Worm (Caenorhabditis elegans): ENCODE measurements around the gene F44D12.8.
"Not testable (repeated sequence)": the region's sequence is repeated elsewhere in the genome, so short reads cannot be mapped to it uniquely, and the experiment has no call there.

DNA sequence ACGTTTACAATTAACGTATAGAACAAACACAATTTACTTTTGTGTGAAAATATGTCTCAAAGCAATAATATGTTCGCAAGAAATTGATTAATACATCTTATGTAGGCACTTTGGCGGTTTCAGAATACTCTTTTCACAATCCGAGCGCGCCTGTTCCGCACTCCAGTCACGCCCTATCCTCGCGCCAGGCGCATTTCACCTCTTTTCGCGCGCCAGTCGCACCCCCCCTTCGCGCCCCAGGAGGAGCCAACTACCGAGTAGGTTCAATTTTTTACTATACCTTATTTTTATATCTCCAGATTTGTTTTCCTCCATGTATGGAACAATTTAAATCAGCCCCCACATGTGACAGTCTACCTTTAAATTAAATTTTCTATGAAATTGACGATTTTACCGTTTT lies 48.0 kb downstream of the F44D12.8 start:
- not testable (repeated sequence) for TF ChIP-seq nhr-76 (tag; optimal IDR thresholded peaks at IDR 0.05); ama-1 (optimal IDR thresholded peaks at IDR 0.05); unc-130 (GFP tag; optimal IDR thresholded peaks at IDR 0.05); hlh-30 (tag; optimal IDR thresholded peaks at IDR 0.05; ENCODE audit: insufficient read depth); mdl-1 (tag; optimal IDR thresholded peaks at IDR 0.05); php-3 (GFP tag; IDR thresholded peaks at IDR 0.05); unc-62 (GFP tag; optimal IDR thresholded peaks at IDR 0.05 in 1 of 2); unc-62 (tag; optimal IDR thresholded peaks at IDR 0.05); nhr-237 (tag; optimal IDR thresholded peaks at IDR 0.05); daf-16 (GFP tag; optimal IDR thresholded peaks at IDR 0.05); daf-16 (tag; optimal IDR thresholded peaks at IDR 0.05); arid-1 (GFP tag; conservative IDR thresholded peaks at IDR 0.05); pha-4 (GFP tag; IDR thresholded peaks at IDR 0.05); pha-4 (tag; optimal IDR thresholded peaks at IDR 0.05); snpc-4 (tag; optimal IDR thresholded peaks at IDR 0.05)
